Worm (Caenorhabditis elegans) whole organism, early embryonic: ENCODE data around the gene Y97E10AR.4.
A peak's percentile ranks its signal among the peaks of the same experiment; 100 is the strongest.

ENCODE experiments used
- B0310.2 ChIP-seq: sonication (generic microtip); optimal IDR thresholded peaks from 2 replicates; lab custom pipeline; 2016; ENCODE audit warnings: mild to moderate bottlenecking, missing genetic modification characterization, missing compliant biosample characterization
- F13C5.2 ChIP-seq: sonication (generic microtip); optimal IDR thresholded peaks from 2 replicates; lab custom pipeline; 2017; ENCODE audit warnings: mild to moderate bottlenecking, missing genetic modification characterization, inconsistent platforms, missing compliant biosample characterization
- aly-1 ChIP-seq: sonication (generic microtip); optimal IDR thresholded peaks from 2 replicates; lab custom pipeline; 2016; ENCODE audit warnings: missing genetic modification characterization, missing compliant biosample characterization
- ama-1 ChIP-seq: fragments of 150-350 bp; optimal IDR thresholded peaks from 2 replicates; lab custom pipeline; 2014
- ceh-13 ChIP-seq: fragments of 200-800 bp; sonication (Bioruptor generic); optimal IDR thresholded peaks from 2 replicates; lab custom pipeline; 2018; ENCODE audit warnings: mild to moderate bottlenecking, missing genetic modification characterization, missing compliant biosample characterization
- ceh-36 ChIP-seq: sonication (generic microtip); optimal IDR thresholded peaks from 2 replicates; lab custom pipeline; 2016; ENCODE audit warnings: missing genetic modification characterization, inconsistent platforms, missing compliant biosample characterization
- ets-7 ChIP-seq: sonication (generic microtip); optimal IDR thresholded peaks from 2 replicates; lab custom pipeline; 2016; ENCODE audit warnings: missing genotype, missing genetic modification characterization, missing compliant biosample characterization
- flt-1 ChIP-seq: fragments of 200-800 bp; sonication (Bioruptor generic); IDR thresholded peaks from 2 replicates; pipeline ENCODE4 v1.3.6; 2022; ENCODE audit warnings: missing genetic modification characterization, missing compliant biosample characterization
- hmbx-1 ChIP-seq: sonication (generic microtip); optimal IDR thresholded peaks from 2 replicates; lab custom pipeline; 2016; ENCODE audit warnings: mild to moderate bottlenecking, missing genetic modification characterization, missing compliant biosample characterization
- hmg-4 ChIP-seq: fragments of 200-800 bp; sonication (Bioruptor generic); optimal IDR thresholded peaks from 2 replicates; lab custom pipeline; 2018; ENCODE audit warnings: mild to moderate bottlenecking, missing genetic modification characterization, missing compliant biosample characterization
- hnd-1 ChIP-seq: sonication (generic microtip); optimal IDR thresholded peaks from 2 replicates; lab custom pipeline; 2016; ENCODE audit warnings: missing genetic modification characterization, missing compliant biosample characterization
- pes-1 ChIP-seq: fragments of 200-800 bp; sonication (Bioruptor generic); IDR thresholded peaks from 2 replicates; pipeline ENCODE4 v1.3.6; 2022; ENCODE audit warnings: missing genetic modification reagents, missing genetic modification characterization, missing compliant biosample characterization
- scrt-1 ChIP-seq: fragments of 200-800 bp; sonication (Bioruptor generic); IDR thresholded peaks from 2 replicates; pipeline ENCODE4 v1.3.6; 2022; ENCODE audit warnings: missing genetic modification characterization, missing compliant biosample characterization
- sea-1 ChIP-seq: fragments of 200-800 bp; sonication (Bioruptor generic); conservative IDR thresholded peaks from 2 replicates; pipeline ENCODE4 v1.3.6; 2022; ENCODE audit warnings: missing genetic modification characterization, missing compliant biosample characterization
- tbx-11 ChIP-seq: fragments of 200-800 bp; sonication (Bioruptor generic); IDR thresholded peaks from 2 replicates; pipeline ENCODE4 v1.3.6; 2022; ENCODE audit warnings: missing genetic modification characterization, missing compliant biosample characterization
- tbx-37 ChIP-seq: fragments of 200-800 bp; sonication (Bioruptor generic); conservative IDR thresholded peaks from 2 replicates; pipeline ENCODE4 v1.3.6; 2022; ENCODE audit warnings: missing genetic modification reagents, missing genetic modification characterization, missing compliant biosample characterization
- tra-4 ChIP-seq: sonication (generic microtip); optimal IDR thresholded peaks from 2 replicates; lab custom pipeline; 2017; ENCODE audit warnings: missing genetic modification characterization, missing compliant biosample characterization

Y97E10AR.4 gene

DNA sequence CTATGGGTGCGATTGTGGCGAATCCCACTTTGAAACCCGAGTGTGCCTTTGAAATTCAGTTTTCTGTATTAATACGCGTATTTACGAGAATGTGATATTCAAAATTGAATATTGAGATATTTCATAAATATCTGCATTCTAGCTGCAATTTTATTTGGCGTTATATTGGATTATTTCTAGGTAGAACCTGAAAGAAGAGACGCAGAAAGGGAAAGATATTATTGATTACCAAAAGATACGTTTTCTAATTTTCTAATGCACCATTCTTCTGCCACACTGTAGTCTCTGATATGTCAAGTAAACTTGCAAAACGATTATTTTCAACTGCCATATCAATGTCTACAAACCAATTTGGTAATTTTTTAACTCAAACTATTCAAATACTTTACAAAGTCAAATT, 12.0 kb upstream of the Y97E10AR.4 start, which contains the start of gene ech-3:
Gene ech-3 (plus strand): TSS at position 178 of the 400 bp plus-strand sequence.
- TF ChIP-seq tbx-37 (GFP tag; lab: Robert Waterston, UW) (no peak), ama-1 (lab: Kevin White, UChicago) (no peak), F13C5.2 (tag; lab: Kevin White, UChicago) (no peak)

DNA sequence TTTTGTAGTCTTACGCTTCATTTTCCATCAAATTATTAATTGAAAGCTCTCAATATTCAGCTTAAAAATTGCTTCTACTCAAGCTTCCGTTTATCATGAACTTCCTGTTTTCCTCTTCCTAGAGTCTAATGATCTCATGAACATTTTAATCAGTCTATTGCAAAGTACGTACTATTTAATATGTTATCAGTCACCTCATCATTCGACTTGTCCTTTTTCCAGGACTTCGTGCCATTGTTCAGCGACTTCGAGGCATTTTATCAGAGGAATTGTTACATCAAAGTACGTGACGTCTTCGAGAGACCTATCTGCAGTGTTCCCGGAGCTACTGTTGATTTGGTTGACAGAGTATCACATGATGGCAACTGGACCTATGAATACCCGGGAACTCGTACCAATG, 9.8 kb upstream of the Y97E10AR.4 start:
- TF ChIP-seq scrt-1 (no peak), B0310.2 (no peak)

ce11 chrV:8018919-8019318, 8.9 kb upstream of the Y97E10AR.4 start:
- TF ChIP-seq aly-1 (tag; lab: Kevin White, UChicago) (no peak), ceh-13 (GFP tag; lab: Kevin White, UChicago) (no peak), scrt-1 (no peak), F13C5.2 (tag; lab: Kevin White, UChicago) (no peak), ama-1 (lab: Kevin White, UChicago) (no peak), flt-1 (no peak), tra-4 (tag; lab: Kevin White, UChicago) (no peak), tbx-37 (GFP tag; lab: Robert Waterston, UW) (no peak), B0310.2 (no peak), sea-1 (GFP tag; lab: Robert Waterston, UW) (no peak), pes-1 (GFP tag; lab: Robert Waterston, UW) (no peak)

- TF ChIP-seq scrt-1 (no peak), tbx-11 (GFP tag; lab: Robert Waterston, UW) (no peak), sea-1 (GFP tag; lab: Robert Waterston, UW) (no peak), F13C5.2 (tag; lab: Kevin White, UChicago) (no peak), ets-7 (tag; lab: Kevin White, UChicago) (no peak), hnd-1 (tag; lab: Kevin White, UChicago) (no peak), pes-1 (GFP tag; lab: Robert Waterston, UW) (no peak), ceh-13 (GFP tag; lab: Kevin White, UChicago) (no peak), flt-1 (no peak), hmg-4 (GFP tag; lab: Kevin White, UChicago) (no peak), tbx-37 (GFP tag; lab: Robert Waterston, UW) (no peak), B0310.2 (no peak), hmbx-1 (tag; lab: Kevin White, UChicago) (no peak)
Measured at ce11 chrV:8017924-8018323, 7.9 kb upstream of the Y97E10AR.4 start.

DNA sequence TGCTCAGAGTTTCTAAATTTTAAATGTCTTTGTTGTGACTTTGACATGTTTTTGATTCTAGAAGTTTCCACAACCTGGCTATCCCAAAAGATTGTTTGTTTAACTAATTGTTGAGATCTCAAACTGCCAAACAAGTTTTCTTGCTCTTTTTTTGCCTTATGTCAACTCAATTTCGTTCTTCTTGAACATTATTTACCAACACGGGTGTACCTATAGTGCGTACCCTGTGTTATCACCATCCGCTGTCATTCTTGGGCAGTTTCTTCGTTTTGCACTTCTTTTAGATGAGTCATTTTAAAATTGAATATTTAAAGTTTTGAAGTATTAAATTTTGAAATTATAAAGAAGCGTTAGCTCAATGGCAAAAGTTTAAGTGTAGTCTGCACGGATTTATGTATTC, 6.9 kb upstream of the Y97E10AR.4 start, which contains the start of gene sptl-2:
Gene sptl-2 (plus strand): TSS at position 280 of the 400 bp plus-strand sequence.
- TF ChIP-seq sea-1 (GFP tag; lab: Robert Waterston, UW) (no peak), F13C5.2 (tag; lab: Kevin White, UChicago) (no peak), pes-1 (GFP tag; lab: Robert Waterston, UW) (no peak), hmg-4 (GFP tag; lab: Kevin White, UChicago) (no peak), ceh-13 (GFP tag; lab: Kevin White, UChicago) (no peak), B0310.2 (no peak)

DNA sequence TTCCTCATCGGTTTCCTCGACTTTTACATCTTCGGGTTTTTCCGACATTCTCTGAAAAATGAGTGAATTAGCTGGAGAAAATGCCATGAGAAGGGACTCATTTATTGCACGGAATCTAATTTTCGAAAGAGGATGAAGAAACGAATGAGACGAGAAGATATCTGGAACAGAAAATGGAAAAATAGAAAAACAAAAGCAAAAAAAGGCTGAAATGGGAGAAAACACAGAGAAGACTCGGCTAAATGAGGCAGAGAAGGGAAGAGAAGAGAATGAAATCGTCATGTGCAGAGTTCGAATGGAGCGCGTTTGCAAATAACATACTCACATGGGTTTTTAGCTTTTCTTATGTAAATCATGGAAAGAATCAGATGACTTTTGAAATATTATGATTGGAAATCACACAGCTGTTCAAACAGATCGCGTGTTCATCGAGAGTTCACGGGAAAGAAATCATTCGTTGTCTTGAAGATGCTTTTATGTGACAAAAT, 3.9 kb upstream of the Y97E10AR.4 start, which contains the start of gene Y97E10AR.6:
Gene Y97E10AR.6 (minus strand): TSS at position 51 of the 488 bp plus-strand sequence.
- TF ChIP-seq aly-1 (tag; lab: Kevin White, UChicago) = no peak
- no peak for TF ChIP-seq tbx-37 (GFP tag; lab: Robert Waterston, UW)
- TF ChIP-seq tra-4 (tag; lab: Kevin White, UChicago) = no peak

DNA sequence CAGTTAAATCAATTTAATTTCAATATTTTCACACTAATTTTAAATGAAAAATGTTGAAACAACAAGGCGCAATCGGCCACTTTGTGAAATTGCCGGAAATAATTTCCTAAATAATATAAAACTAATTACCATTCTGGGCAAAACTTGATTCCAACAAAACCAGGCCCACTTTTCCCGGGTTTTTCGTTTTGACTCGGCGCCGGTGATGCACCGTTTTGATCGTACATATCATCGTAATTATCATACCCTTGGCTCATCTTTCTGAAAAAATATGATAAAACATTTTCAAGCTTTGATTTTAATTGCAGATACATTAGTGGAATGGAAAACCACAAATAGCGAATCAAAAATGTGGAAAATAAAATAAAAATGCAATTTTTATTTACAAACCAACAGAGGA, 2.0 kb upstream of the Y97E10AR.4 start, which contains the start of gene rpb-9:
Gene rpb-9 (minus strand): TSS at position 314 of the 400 bp plus-strand sequence.
- no peak for TF ChIP-seq tbx-11 (GFP tag; lab: Robert Waterston, UW)
- no peak for TF ChIP-seq scrt-1
- no peak for TF ChIP-seq tbx-37 (GFP tag; lab: Robert Waterston, UW)
- TF ChIP-seq B0310.2 = no peak
- no peak for TF ChIP-seq tra-4 (tag; lab: Kevin White, UChicago)
- no peak for TF ChIP-seq ceh-36 (tag; lab: Kevin White, UChicago)
- TF ChIP-seq ama-1 (lab: Kevin White, UChicago) = no peak
- no peak for TF ChIP-seq hnd-1 (tag; lab: Kevin White, UChicago)
- TF ChIP-seq ceh-13 (GFP tag; lab: Kevin White, UChicago) = no peak
- TF ChIP-seq pes-1 (GFP tag; lab: Robert Waterston, UW) = no peak
- no peak for TF ChIP-seq flt-1
- no peak for TF ChIP-seq hmbx-1 (tag; lab: Kevin White, UChicago)
- TF ChIP-seq F13C5.2 (tag; lab: Kevin White, UChicago) = no peak
- no peak for TF ChIP-seq ets-7 (tag; lab: Kevin White, UChicago)

- peak; percentile 39 for TF ChIP-seq ama-1 (lab: Kevin White, UChicago)
- no peak for TF ChIP-seq hmbx-1 (tag; lab: Kevin White, UChicago)
Measured at ce11 chrV:8010846-8011245, 813 bp upstream of the Y97E10AR.4 start, which contains the start of gene lmtr-2. Gene lmtr-2, minus strand, starts transcription at chrV:8011106.
